Worm (Caenorhabditis elegans): ENCODE results near the gene F58B4.6.

The F58B4.6 gene

DNA sequence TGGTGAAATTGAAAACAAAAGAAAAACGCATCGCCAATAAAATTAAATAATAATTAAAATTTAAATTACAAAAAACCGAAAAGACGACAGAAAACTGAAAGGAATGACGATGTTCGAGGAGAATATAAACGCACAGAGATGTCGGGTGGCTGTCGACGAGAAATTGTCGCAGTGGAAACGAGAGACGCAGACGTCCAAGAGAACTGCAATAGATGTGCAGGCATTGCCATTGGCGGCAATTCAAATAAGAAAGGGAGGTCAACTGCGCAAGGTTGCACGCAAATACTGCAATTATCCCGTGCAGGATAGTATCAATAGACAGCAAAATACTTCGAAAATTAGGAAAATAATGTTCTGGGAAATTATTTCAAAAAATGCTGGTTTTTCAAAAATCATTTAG is 27.7 kb upstream of the F58B4.6 start (continued):
- TF ChIP-seq eyg-1 (tag; optimal IDR thresholded peaks at IDR 0.05) (peak; percentile 67), ets-4 (tag; optimal IDR thresholded peaks at IDR 0.05) (peak; percentile 80), tbx-2 (tag; optimal IDR thresholded peaks at IDR 0.05) (peak; percentile 92), unc-55 (GFP tag; optimal IDR thresholded peaks at IDR 0.05) (peak; percentile 93), tbx-7 (tag; optimal IDR thresholded peaks at IDR 0.05) (peak; percentile 26), dmd-4 (tag; optimal IDR thresholded peaks at IDR 0.05; ENCODE audit: borderline replicate concordance) (peak; percentile 23), hlh-6 (tag; optimal IDR thresholded peaks at IDR 0.05) (no peak), ceh-24 (tag; optimal IDR thresholded peaks at IDR 0.05) (no peak), fax-1 (tag; optimal IDR thresholded peaks at IDR 0.05) (peak; percentile 49), hlh-8 (tag; optimal IDR thresholded peaks at IDR 0.05) (peak; percentile 53), pha-4 (tag; optimal IDR thresholded peaks at IDR 0.05) (no peak), lim-6 (tag; optimal IDR thresholded peaks at IDR 0.05) (peak; percentile 57), ceh-9 (tag; optimal IDR thresholded peaks at IDR 0.05) (no peak), ceh-14 (tag; optimal IDR thresholded peaks at IDR 0.05) (peak; percentile 77), F13H6.1 (tag; optimal IDR thresholded peaks at IDR 0.05) (peak; percentile 66), ceh-30 (tag; optimal IDR thresholded peaks at IDR 0.05) (peak; percentile 83), K09A11.1 (tag; optimal IDR thresholded peaks at IDR 0.05; ENCODE audit: insufficient read depth) (peak; percentile 23)

- TF ChIP-seq ahr-1 (tag; optimal IDR thresholded peaks at IDR 0.05) (no peak), sox-2 (GFP tag; IDR thresholded peaks at IDR 0.05) (no peak), zip-5 (tag; optimal IDR thresholded peaks at IDR 0.05) (no peak), dmd-4 (tag; optimal IDR thresholded peaks at IDR 0.05; ENCODE audit: borderline replicate concordance) (no peak), tbx-7 (tag; optimal IDR thresholded peaks at IDR 0.05) (no peak), ceh-22 (tag; optimal IDR thresholded peaks at IDR 0.05) (no peak), ceh-30 (tag; optimal IDR thresholded peaks at IDR 0.05) (no peak), pros-1 (tag; optimal IDR thresholded peaks at IDR 0.05) (no peak), K02D7.2 (tag; optimal IDR thresholded peaks at IDR 0.05) (no peak), sdc-2 (tag; optimal IDR thresholded peaks at IDR 0.05) (no peak), ztf-16 (tag; optimal IDR thresholded peaks at IDR 0.05) (no peak)
These were observed 26.7 kb upstream of the F58B4.6 start, which contains the start of gene F32D8.7 for ce11 chrV:10898107-10898506. TSS of gene F32D8.7 (plus strand) at chrV:10898435.

DNA sequence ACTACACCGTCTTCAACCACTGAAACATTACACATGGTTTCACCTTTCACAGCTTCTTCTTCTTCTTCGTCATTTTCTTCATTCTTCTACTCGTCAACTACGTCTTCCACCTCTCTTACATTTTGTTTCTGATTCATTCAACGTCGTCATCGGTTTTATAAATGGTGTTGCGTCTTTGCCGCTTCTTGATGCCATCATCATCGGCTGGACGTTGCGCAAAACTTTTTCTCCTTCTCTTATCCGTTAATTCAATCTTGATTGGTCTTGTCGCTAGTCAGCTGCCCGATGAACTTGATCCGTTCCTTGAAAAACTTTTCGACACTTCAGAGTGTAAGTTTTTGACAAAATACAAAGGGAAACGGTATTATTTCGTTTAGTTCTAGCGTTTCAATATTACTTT is 26.2 kb upstream of the F58B4.6 start:
- TF ChIP-seq gmeb-2 (tag; optimal IDR thresholded peaks at IDR 0.05) (no peak), ets-4 (tag; optimal IDR thresholded peaks at IDR 0.05) (no peak), rnt-1 (tag; optimal IDR thresholded peaks at IDR 0.05) (no peak), hlh-6 (tag; optimal IDR thresholded peaks at IDR 0.05) (no peak), ttx-3 (tag; optimal IDR thresholded peaks at IDR 0.05) (no peak), ceh-30 (tag; optimal IDR thresholded peaks at IDR 0.05) (no peak), lim-6 (tag; optimal IDR thresholded peaks at IDR 0.05) (no peak), pax-1 (tag; optimal IDR thresholded peaks at IDR 0.05) (no peak), madf-2 (tag; optimal IDR thresholded peaks at IDR 0.05) (no peak), hlh-30 (tag; optimal IDR thresholded peaks at IDR 0.05; ENCODE audit: insufficient read depth) (no peak), ztf-16 (tag; optimal IDR thresholded peaks at IDR 0.05) (no peak), unc-86 (tag; optimal IDR thresholded peaks at IDR 0.05) (no peak), ceh-6 (GFP tag; optimal IDR thresholded peaks at IDR 0.05) (no peak), nhr-11 (tag; optimal IDR thresholded peaks at IDR 0.05) (no peak), K02D7.2 (tag; optimal IDR thresholded peaks at IDR 0.05) (no peak), tbx-7 (tag; optimal IDR thresholded peaks at IDR 0.05) (no peak), sdc-2 (tag; optimal IDR thresholded peaks at IDR 0.05) (no peak), tbx-2 (tag; optimal IDR thresholded peaks at IDR 0.05) (no peak)

ce11 chrV:10901125-10901524 is 23.7 kb upstream of the F58B4.6 start, which contains the start of gene spp-16:
TSS of gene spp-16 (minus strand) at chrV:10901303.
- no peak for TF ChIP-seq K09A11.1 (tag; optimal IDR thresholded peaks at IDR 0.05; ENCODE audit: insufficient read depth)
- no peak for TF ChIP-seq npax-4 (tag; optimal IDR thresholded peaks at IDR 0.05)
- TF ChIP-seq sox-2 (GFP tag; IDR thresholded peaks at IDR 0.05), result no peak
- TF ChIP-seq Y22D7AL.16 (tag; optimal IDR thresholded peaks at IDR 0.05), result no peak
